Worm (Caenorhabditis elegans) whole organism, L4 larva: ENCODE data around the gene K02F6.5.

ENCODE experiments used
- D1046.2 ChIP-seq: fragments of 200-800 bp; sonication (Bioruptor generic); IDR thresholded peaks from 2 replicates; pipeline ENCODE4 v1.3.6; 2022; ENCODE audit warnings: missing genetic modification characterization, missing compliant biosample characterization
- F10B5.3 ChIP-seq: sonication (generic microtip); optimal IDR thresholded peaks from 2 replicates; lab custom pipeline; 2016; ENCODE audit warnings: mild to moderate bottlenecking, missing genetic modification characterization, missing compliant biosample characterization
- F37D6.2 ChIP-seq: sonication (generic microtip); optimal IDR thresholded peaks from 2 replicates; lab custom pipeline; 2016; ENCODE audit warnings: mild to moderate bottlenecking, missing genetic modification characterization, missing compliant biosample characterization
- F44E2.7 ChIP-seq: fragments of 200-800 bp; sonication (Bioruptor generic); IDR thresholded peaks from 2 replicates; pipeline ENCODE4 v2.1.2; 2022; ENCODE audit warnings: missing genetic modification characterization, missing compliant biosample characterization
- F49E8.2 ChIP-seq: sonication (generic microtip); optimal IDR thresholded peaks from 2 replicates; lab custom pipeline; 2016; ENCODE audit warnings: missing compliant biosample characterization, mild to moderate bottlenecking, missing genetic modification characterization, borderline replicate concordance
- R02D3.7 ChIP-seq: fragments of 150-350 bp; sonication (generic microtip); optimal IDR thresholded peaks from 3 replicates; lab custom pipeline; 2014; ENCODE audit warnings: missing biosample characterization, missing genetic modification characterization
- T26A8.4 ChIP-seq: fragments of 200-800 bp; sonication (Bioruptor generic); IDR thresholded peaks from 2 replicates; pipeline ENCODE4 v1.3.6; 2022; ENCODE audit warnings: missing genetic modification characterization, missing compliant biosample characterization
- Y48G9A.11 ChIP-seq: fragments of 200-800 bp; sonication (Bioruptor generic); IDR thresholded peaks from 2 replicates; pipeline ENCODE4 v1.3.6; 2022; ENCODE audit warnings: missing genetic modification reagents, missing genetic modification characterization, missing compliant biosample characterization
- ZK546.5 ChIP-seq, 2 experiments: sonication (generic microtip); optimal IDR thresholded peaks; 2 replicates each; lab custom pipeline; 2017; ENCODE audit warnings: missing biosample characterization in 2 of 2, missing genetic modification characterization in 2 of 2
- ceh-20 ChIP-seq: fragments of 200-800 bp; sonication (Bioruptor generic); IDR thresholded peaks from 2 replicates; pipeline ENCODE4 v1.3.6; 2022; ENCODE audit warnings: missing genetic modification reagents, missing genetic modification characterization, missing compliant biosample characterization
- ceh-28 ChIP-seq: fragments of 150-350 bp; optimal IDR thresholded peaks from 2 replicates; lab custom pipeline; 2014; ENCODE audit warnings: missing biosample characterization, missing genetic modification reagents, missing genetic modification characterization
- ctbp-1 ChIP-seq: fragments of 200-800 bp; sonication (Bioruptor generic); IDR thresholded peaks from 2 replicates; pipeline ENCODE4 v1.3.6; 2022; ENCODE audit warnings: missing genetic modification reagents, missing genetic modification characterization, missing compliant biosample characterization
- daf-19 ChIP-seq: fragments of 200-800 bp; sonication (Bioruptor generic); conservative IDR thresholded peaks from 2 replicates; pipeline ENCODE4 v1.3.6; 2022; ENCODE audit warnings: missing genetic modification characterization, missing compliant biosample characterization
- daf-8 ChIP-seq: fragments of 200-800 bp; sonication (Bioruptor generic); IDR thresholded peaks from 2 replicates; pipeline ENCODE4 v1.3.6; 2022; ENCODE audit warnings: missing genetic modification characterization, missing compliant biosample characterization
- dmd-6 ChIP-seq: fragments of 200-800 bp; sonication (Bioruptor generic); IDR thresholded peaks from 2 replicates; pipeline ENCODE4 v1.3.6; 2022; ENCODE audit warnings: missing genetic modification reagents, missing genetic modification characterization, missing compliant biosample characterization
- dmd-8 ChIP-seq: fragments of 200-800 bp; sonication (Bioruptor generic); IDR thresholded peaks from 2 replicates; pipeline ENCODE4 v1.3.6; 2022; ENCODE audit warnings: missing genetic modification characterization, missing compliant biosample characterization
- dmd-9 ChIP-seq: fragments of 200-800 bp; sonication (Bioruptor generic); IDR thresholded peaks from 2 replicates; pipeline ENCODE4 v1.3.6; 2022; ENCODE audit warnings: missing genetic modification reagents, missing genetic modification characterization, missing compliant biosample characterization
- dve-1 ChIP-seq: sonication (generic microtip); optimal IDR thresholded peaks from 2 replicates; lab custom pipeline; 2017; ENCODE audit warnings: antibody characterized with exemption, mild to moderate bottlenecking, missing genetic modification characterization, missing compliant biosample characterization; ENCODE audit not compliant: insufficient read depth
- fos-1 ChIP-seq: fragments of 150-350 bp; optimal IDR thresholded peaks from 2 replicates; lab custom pipeline; 2014; ENCODE audit warnings: missing biosample characterization, missing genetic modification characterization
- hif-1 ChIP-seq, 2 experiments: sonication (generic microtip); optimal IDR thresholded peaks; 2 replicates each; lab custom pipeline; 2016 to 2017; ENCODE audit warnings: missing compliant biosample characterization in 2 of 2, missing genetic modification characterization in 2 of 2, missing genetic modification reagents in 2 of 2, missing genotype in 2 of 2, mild to moderate bottlenecking in 1 of 2
- hlh-30 ChIP-seq: sonication (generic microtip); optimal IDR thresholded peaks from 2 replicates; lab custom pipeline; 2017; ENCODE audit warnings: antibody characterized with exemption, mild to moderate bottlenecking, missing genetic modification characterization, missing compliant biosample characterization; ENCODE audit not compliant: insufficient read depth
- hmg-1.1 ChIP-seq: fragments of 200-800 bp; sonication (Bioruptor generic); IDR thresholded peaks from 2 replicates; pipeline ENCODE4 v1.3.6; 2022; ENCODE audit warnings: missing genetic modification reagents, missing genetic modification characterization, missing compliant biosample characterization
- lim-7 ChIP-seq: fragments of 200-800 bp; sonication (Bioruptor generic); IDR thresholded peaks from 2 replicates; pipeline ENCODE4 v1.3.6; 2022; ENCODE audit warnings: missing genetic modification characterization, missing compliant biosample characterization
- lin-13 ChIP-seq: fragments of 150-350 bp; optimal IDR thresholded peaks from 2 replicates; lab custom pipeline; 2014; ENCODE audit warnings: missing biosample characterization, missing genetic modification reagents, missing genetic modification characterization
- lin-15B ChIP-seq: fragments of 150-350 bp; sonication (generic microtip); optimal IDR thresholded peaks from 3 replicates; lab custom pipeline; 2014; ENCODE audit warnings: missing biosample characterization, missing genetic modification characterization
- lin-29 ChIP-seq: fragments of 200-800 bp; sonication (Bioruptor generic); IDR thresholded peaks from 2 replicates; pipeline ENCODE4 v1.3.6; 2022; ENCODE audit warnings: missing genetic modification reagents, missing genetic modification characterization, missing compliant biosample characterization
- lin-39 ChIP-seq: fragments of 150-350 bp; optimal IDR thresholded peaks from 2 replicates; lab custom pipeline; 2014; ENCODE audit warnings: missing biosample characterization, missing genetic modification reagents, missing genetic modification characterization
- madf-9 ChIP-seq: fragments of 200-800 bp; sonication (Bioruptor generic); conservative IDR thresholded peaks from 2 replicates; pipeline ENCODE4 v1.3.6; 2022; ENCODE audit warnings: missing genetic modification reagents, missing genetic modification characterization, missing compliant biosample characterization
- mep-1 ChIP-seq: fragments of 150-350 bp; sonication (generic microtip); optimal IDR thresholded peaks from 3 replicates; lab custom pipeline; 2014; ENCODE audit warnings: missing biosample characterization, missing genetic modification characterization
- mes-2 ChIP-seq: sonication (generic microtip); optimal IDR thresholded peaks from 2 replicates; lab custom pipeline; 2016; ENCODE audit warnings: missing genotype, mild to moderate bottlenecking, missing genetic modification characterization, missing compliant biosample characterization; ENCODE audit not compliant: poor library complexity, severe bottlenecking
- nhr-102 ChIP-seq: sonication (generic microtip); optimal IDR thresholded peaks from 2 replicates; lab custom pipeline; 2016; ENCODE audit warnings: mild to moderate bottlenecking, missing genetic modification characterization, moderate library complexity, missing compliant biosample characterization
- nhr-11 ChIP-seq: fragments of 150-350 bp; optimal IDR thresholded peaks from 2 replicates; lab custom pipeline; 2014; ENCODE audit warnings: missing biosample characterization, missing genetic modification characterization
- nhr-237 ChIP-seq: sonication (generic microtip); optimal IDR thresholded peaks from 2 replicates; lab custom pipeline; 2017; ENCODE audit warnings: missing biosample characterization, missing genetic modification characterization
- nhr-25 ChIP-seq: sonication (generic microtip); optimal IDR thresholded peaks from 2 replicates; lab custom pipeline; 2017; ENCODE audit warnings: missing genetic modification characterization, mild to moderate bottlenecking, missing compliant biosample characterization, antibody characterized with exemption, moderate library complexity, borderline replicate concordance; ENCODE audit not compliant: insufficient read depth
- nhr-28 ChIP-seq: fragments of 150-350 bp; optimal IDR thresholded peaks from 2 replicates; lab custom pipeline; 2014; ENCODE audit warnings: missing biosample characterization, missing genetic modification characterization
- nhr-41 ChIP-seq: fragments of 200-800 bp; sonication (Bioruptor generic); IDR thresholded peaks from 2 replicates; pipeline ENCODE4 v1.3.6; 2022; ENCODE audit warnings: missing genetic modification reagents, missing genetic modification characterization, missing compliant biosample characterization
- nhr-48 ChIP-seq: sonication (generic microtip); optimal IDR thresholded peaks from 2 replicates; lab custom pipeline; 2016; ENCODE audit warnings: mild to moderate bottlenecking, missing genetic modification characterization, missing compliant biosample characterization
- nhr-76 ChIP-seq: fragments of 150-350 bp; optimal IDR thresholded peaks from 2 replicates; lab custom pipeline; 2014; ENCODE audit warnings: missing biosample characterization, missing genetic modification characterization
- nhr-77 ChIP-seq: fragments of 150-350 bp; optimal IDR thresholded peaks from 2 replicates; lab custom pipeline; 2014; ENCODE audit warnings: missing biosample characterization, missing genetic modification characterization
- php-3 ChIP-seq: fragments of 200-800 bp; sonication (Bioruptor generic); IDR thresholded peaks from 2 replicates; pipeline ENCODE4 v1.3.6; 2022; ENCODE audit warnings: missing genetic modification reagents, missing genetic modification characterization, missing compliant biosample characterization
- pqm-1 ChIP-seq: sonication (generic microtip); optimal IDR thresholded peaks from 2 replicates; lab custom pipeline; 2017; ENCODE audit warnings: missing biosample characterization, missing genetic modification characterization
- skn-1 ChIP-seq: fragments of 150-350 bp; optimal IDR thresholded peaks from 2 replicates; lab custom pipeline; 2014; ENCODE audit warnings: missing biosample characterization, missing genetic modification characterization
- spr-1 ChIP-seq: sonication (generic microtip); optimal IDR thresholded peaks from 2 replicates; lab custom pipeline; 2016; ENCODE audit warnings: mild to moderate bottlenecking, missing genetic modification characterization, missing compliant biosample characterization
- spr-3 ChIP-seq: fragments of 200-800 bp; sonication (Bioruptor generic); optimal IDR thresholded peaks from 2 replicates; lab custom pipeline; 2018; ENCODE audit warnings: mild to moderate bottlenecking, missing genetic modification characterization, missing compliant biosample characterization
- tra-1 ChIP-seq: fragments of 200-800 bp; sonication (Bioruptor generic); IDR thresholded peaks from 2 replicates; pipeline ENCODE4 v1.3.6; 2022; ENCODE audit warnings: missing genetic modification reagents, missing genetic modification characterization, missing compliant biosample characterization
- unc-39 ChIP-seq: sonication (generic microtip); optimal IDR thresholded peaks from 2 replicates; lab custom pipeline; 2017; ENCODE audit warnings: missing biosample characterization, missing genetic modification characterization
- unc-62 ChIP-seq, 3 experiments: fragments of 150-350 bp in 1 of 3; sonication (generic microtip); optimal IDR thresholded peaks in 2 of 3; peaks in 1 of 3; 1 replicate in 1 of 3; 2 replicates in 2 of 3; lab custom pipeline; 2014 to 2017; ENCODE audit warnings: missing biosample characterization in 3 of 3, missing genetic modification characterization in 3 of 3, missing genetic modification reagents in 3 of 3, missing genotype in 1 of 3
- vab-7 ChIP-seq: fragments of 200-800 bp; sonication (Bioruptor generic); IDR thresholded peaks from 2 replicates; pipeline ENCODE4 v1.3.6; 2022; ENCODE audit warnings: missing genetic modification reagents, missing genetic modification characterization, missing compliant biosample characterization
- zfp-2 ChIP-seq: sonication (generic microtip); optimal IDR thresholded peaks from 2 replicates; lab custom pipeline; 2016; ENCODE audit warnings: mild to moderate bottlenecking, missing genetic modification characterization, missing compliant biosample characterization
- zfp-3 ChIP-seq: fragments of 200-800 bp; sonication (Bioruptor generic); conservative IDR thresholded peaks from 2 replicates; pipeline ENCODE4 v1.3.6; 2022; ENCODE audit warnings: missing genetic modification reagents, missing genetic modification characterization, missing compliant biosample characterization
- zip-2 ChIP-seq: fragments of 150-350 bp; optimal IDR thresholded peaks from 2 replicates; lab custom pipeline; 2014; ENCODE audit warnings: missing biosample characterization, missing genetic modification characterization

K02F6.5 gene

DNA sequence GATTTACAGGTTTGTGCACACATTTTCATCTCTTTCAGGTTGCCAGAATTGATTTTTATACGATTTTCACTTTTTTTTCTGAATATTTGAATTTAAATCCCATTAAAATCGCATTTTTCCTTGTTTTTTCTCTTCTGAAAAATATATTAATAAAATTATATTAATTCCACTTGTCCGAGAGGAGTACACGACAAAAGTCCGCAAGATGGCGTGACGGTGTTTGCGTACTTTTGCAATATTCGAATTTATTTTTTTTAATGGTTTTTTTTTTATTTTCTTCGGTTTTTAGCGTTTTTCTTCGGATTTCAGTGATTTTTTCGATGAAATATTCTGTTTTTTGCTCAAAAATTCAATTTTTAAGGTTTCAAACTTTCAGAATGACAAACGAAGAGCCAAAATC lies 30.3 kb downstream of the K02F6.5 start, which contains the start of gene usp-39:
TSS of gene usp-39 (plus strand) at position 377 of the 400 bp plus-strand sequence.
- no peak for TF ChIP-seq spr-1 (tag; lab: Kevin White, UChicago)
- TF ChIP-seq fos-1 (tag; lab: Kevin White, UChicago) = no peak
- TF ChIP-seq skn-1 = no peak
- no peak for TF ChIP-seq nhr-102 (tag; lab: Kevin White, UChicago)
- no peak for TF ChIP-seq unc-39 (tag; lab: Kevin White, UChicago)
- TF ChIP-seq F44E2.7 (GFP tag; lab: Robert Waterston, UW) = no peak
- TF ChIP-seq lin-13 (GFP tag; lab: Kevin White, UChicago) = peak; percentile 73
- TF ChIP-seq D1046.2 (GFP tag; lab: Robert Waterston, UW) = no peak
- TF ChIP-seq mep-1 = peak; percentile 93
- peak; percentile 35 for TF ChIP-seq F49E8.2
- TF ChIP-seq zip-2 (tag; lab: Kevin White, UChicago) = peak; percentile 18
- TF ChIP-seq lin-39 (tag; lab: Kevin White, UChicago) = no peak
- no peak for TF ChIP-seq ZK546.5 (tag; optimal IDR thresholded peaks at IDR 0.05; lab: Kevin White, UChicago)
- TF ChIP-seq ceh-20 (GFP tag; lab: Robert Waterston, UW) = peak; percentile 36; the same call in 1 of the 2 replicates
- TF ChIP-seq hif-1 (tag; optimal IDR thresholded peaks at IDR 0.05; lab: Kevin White, UChicago) = peak in 1 of 2 experiments; percentile 48
- no peak for TF ChIP-seq tra-1
- TF ChIP-seq F37D6.2 (tag; lab: Kevin White, UChicago) = no peak
- TF ChIP-seq vab-7 (GFP tag; lab: Robert Waterston, UW) = peak; percentile 46; the same call in 1 of the 2 replicates
- peak; percentile 61; the same call in 1 of the 2 replicates for TF ChIP-seq lin-29 (GFP tag; lab: Robert Waterston, UW)
- no peak for TF ChIP-seq nhr-48 (tag; lab: Kevin White, UChicago)
- peak; percentile 95 for TF ChIP-seq mes-2 (tag; lab: Kevin White, UChicago)
- peak; percentile 57 for TF ChIP-seq hlh-30 (tag; lab: Kevin White, UChicago)
- TF ChIP-seq daf-19 (GFP tag; lab: Robert Waterston, UW) = no peak
- TF ChIP-seq zfp-3 (GFP tag; lab: Robert Waterston, UW) = 0 out of 2 replicates have a peak, but pooled peaks have one; percentile 44
- TF ChIP-seq lin-15B = no peak
- no peak for TF ChIP-seq zfp-2 (tag; lab: Kevin White, UChicago)
- TF ChIP-seq nhr-25 (tag; lab: Kevin White, UChicago) = no peak
- TF ChIP-seq nhr-41 = no peak
- no peak for TF ChIP-seq Y48G9A.11 (GFP tag; lab: Robert Waterston, UW)
- peak; percentile 61 for TF ChIP-seq madf-9 (GFP tag; lab: Robert Waterston, UW)
- TF ChIP-seq T26A8.4 (GFP tag; lab: Robert Waterston, UW) = peak; percentile 73; the same call in 1 of the 2 replicates
- TF ChIP-seq ctbp-1 (GFP tag; lab: Robert Waterston, UW) = peak; percentile 48; the same call in 1 of the 2 replicates
- TF ChIP-seq php-3 (GFP tag; lab: Robert Waterston, UW) = peak; percentile 56; the same call in 1 of the 2 replicates
- TF ChIP-seq lim-7 (GFP tag; lab: Robert Waterston, UW) = no peak
- TF ChIP-seq pqm-1 (tag; lab: Kevin White, UChicago) = no peak
- TF ChIP-seq daf-8 (GFP tag; lab: Robert Waterston, UW) = no peak
- no peak for TF ChIP-seq spr-3 (GFP tag; lab: Kevin White, UChicago)
- no peak for TF ChIP-seq dmd-8 (GFP tag; lab: Robert Waterston, UW)
- TF ChIP-seq ceh-28 = no peak
- no peak for TF ChIP-seq R02D3.7
- TF ChIP-seq dve-1 = peak; percentile 79
- peak; percentile 85 for TF ChIP-seq nhr-77 (tag; lab: Kevin White, UChicago)
- TF ChIP-seq dmd-6 = peak; percentile 62
- TF ChIP-seq unc-62 (GFP tag; optimal IDR thresholded peaks at IDR 0.05 in 1 of 2; lab: Kevin White, UChicago) = no peak
- TF ChIP-seq unc-62 (tag; optimal IDR thresholded peaks at IDR 0.05; lab: Kevin White, UChicago) = no peak
- no peak for TF ChIP-seq nhr-11 (tag; lab: Kevin White, UChicago)
- TF ChIP-seq nhr-28 (tag; lab: Kevin White, UChicago) = peak; percentile 5
- TF ChIP-seq nhr-76 = no peak
- TF ChIP-seq F10B5.3 (tag; lab: Kevin White, UChicago) = no peak
- TF ChIP-seq nhr-237 = no peak
- no peak for TF ChIP-seq dmd-9 (GFP tag; lab: Robert Waterston, UW)
- TF ChIP-seq hmg-1.1 (GFP tag; lab: Robert Waterston, UW) = peak; percentile 62; the same call in 1 of the 2 replicates
